Fruit fly (Drosophila melanogaster): ENCODE data around the gene amon.

Gene amon

DNA sequence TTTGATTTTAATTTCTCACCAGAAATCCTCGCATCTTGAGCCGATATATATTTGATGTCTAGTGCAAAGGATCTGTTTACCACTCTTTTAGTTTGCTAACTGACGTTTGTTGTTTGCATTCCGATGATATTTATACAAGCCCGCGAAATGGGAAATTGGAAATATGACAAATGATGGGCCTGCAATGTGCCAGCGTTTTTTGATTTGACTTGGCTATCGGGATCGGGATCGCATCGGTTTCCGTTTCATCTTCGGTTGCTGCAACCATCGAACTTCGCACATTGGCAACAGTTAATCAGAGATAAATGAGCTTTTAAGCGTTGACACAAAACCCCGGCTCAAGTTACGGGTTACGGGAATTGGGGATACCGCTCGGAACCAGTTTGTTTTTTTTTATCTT, 20.5 kb downstream of the amon start, which contains the start of gene TwdlQ:
TwdlQ (minus strand) TSS at position 101 of the 400 bp plus-strand sequence.
- TF ChIP-seq CG8478 (optimal IDR thresholded peaks at IDR 0.05) (no peak), pan (optimal IDR thresholded peaks at IDR 0.05) (no peak), usp (GFP tag; optimal IDR thresholded peaks at IDR 0.05) (no peak), psq (optimal IDR thresholded peaks at IDR 0.05) (no peak), EcR (GFP tag; optimal IDR thresholded peaks at IDR 0.05) (no peak), Dll (optimal IDR thresholded peaks at IDR 0.05) (no peak)

DNA sequence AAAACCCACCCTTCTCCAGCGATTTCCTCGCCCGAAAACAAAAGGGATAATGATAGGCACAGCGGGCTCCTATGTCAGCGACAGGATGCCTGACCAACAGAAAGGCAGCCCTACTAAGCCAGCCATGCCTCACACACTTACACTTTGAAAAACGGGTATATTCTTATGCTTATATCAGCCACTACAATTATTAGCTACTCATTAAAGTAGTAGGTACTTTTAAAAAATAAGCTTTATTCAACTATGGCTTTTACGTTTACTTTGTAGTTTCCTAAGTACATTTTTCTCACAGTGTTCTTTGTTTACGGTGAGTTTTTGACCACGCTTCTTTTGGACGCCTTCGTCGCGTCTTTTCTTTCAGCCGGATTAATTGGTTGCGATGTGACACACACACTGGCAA, 23.8 kb downstream of the amon start:
- TF ChIP-seq Dll (optimal IDR thresholded peaks at IDR 0.05) = no peak

DNA sequence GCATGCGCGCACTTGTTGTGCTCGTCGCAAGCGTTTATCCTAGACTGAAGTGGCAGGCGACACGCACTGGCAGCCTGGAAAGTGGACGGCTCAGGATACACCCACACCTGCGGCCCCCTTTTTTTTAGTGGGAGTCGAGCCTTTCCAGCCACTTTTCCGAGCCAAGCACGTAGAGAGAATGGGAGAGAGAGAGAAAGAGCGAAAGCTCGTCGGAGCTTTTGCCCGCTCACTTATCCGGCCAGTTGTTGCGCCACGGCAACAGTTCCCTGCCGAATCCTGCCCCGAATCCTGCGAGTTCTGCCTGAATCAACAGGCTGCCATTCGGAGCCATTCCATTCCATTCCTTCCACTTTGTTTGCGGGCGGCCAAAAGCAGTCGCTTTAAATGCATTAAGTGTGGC, 32.0 kb downstream of the amon start, which contains the start of gene beat-VII:
beat-VII (minus strand) TSS at position 20 of the 400 bp plus-strand sequence.
- TF ChIP-seq EcR (GFP tag; optimal IDR thresholded peaks at IDR 0.05) (no peak), pan (optimal IDR thresholded peaks at IDR 0.05) (no peak), CG8478 (optimal IDR thresholded peaks at IDR 0.05) (no peak), Dll (optimal IDR thresholded peaks at IDR 0.05) (no peak), psq (optimal IDR thresholded peaks at IDR 0.05) (no peak), usp (GFP tag; optimal IDR thresholded peaks at IDR 0.05) (no peak)

DNA sequence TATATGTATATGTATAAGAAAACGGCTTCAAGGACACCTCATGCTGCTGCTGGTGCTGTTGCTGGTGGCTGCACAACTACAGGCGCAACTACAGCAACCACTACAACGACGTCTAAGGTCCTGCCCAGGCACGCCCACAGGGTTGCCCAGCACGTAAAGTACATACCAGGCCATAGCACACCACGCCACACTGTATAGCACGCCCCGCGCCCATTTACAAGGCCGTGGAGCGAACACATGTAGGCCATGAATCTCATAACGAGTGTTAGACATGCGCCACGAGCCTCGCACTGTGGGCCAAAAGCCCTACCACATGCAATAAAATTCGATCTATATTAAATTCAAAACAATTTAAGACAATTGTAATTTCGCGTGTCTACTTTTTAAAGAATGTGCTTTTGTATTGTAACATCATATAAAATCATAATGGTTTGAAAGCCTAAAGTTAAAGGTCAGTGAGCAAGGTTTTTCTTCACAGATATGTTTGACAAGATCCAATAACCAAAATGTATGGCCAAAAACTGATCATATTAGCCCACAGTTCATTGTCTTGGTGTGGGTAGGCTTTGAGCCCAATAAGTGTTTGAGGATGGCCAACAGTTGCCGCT, 42.3 kb downstream of the amon start:
- no peak for TF ChIP-seq pan (optimal IDR thresholded peaks at IDR 0.05)
- no peak for TF ChIP-seq usp (GFP tag; optimal IDR thresholded peaks at IDR 0.05)
- no peak for TF ChIP-seq EcR (GFP tag; optimal IDR thresholded peaks at IDR 0.05)
- TF ChIP-seq CG8478 (optimal IDR thresholded peaks at IDR 0.05) = no peak
- TF ChIP-seq psq (optimal IDR thresholded peaks at IDR 0.05) = no peak
- no peak for TF ChIP-seq Dll (optimal IDR thresholded peaks at IDR 0.05)

DNA sequence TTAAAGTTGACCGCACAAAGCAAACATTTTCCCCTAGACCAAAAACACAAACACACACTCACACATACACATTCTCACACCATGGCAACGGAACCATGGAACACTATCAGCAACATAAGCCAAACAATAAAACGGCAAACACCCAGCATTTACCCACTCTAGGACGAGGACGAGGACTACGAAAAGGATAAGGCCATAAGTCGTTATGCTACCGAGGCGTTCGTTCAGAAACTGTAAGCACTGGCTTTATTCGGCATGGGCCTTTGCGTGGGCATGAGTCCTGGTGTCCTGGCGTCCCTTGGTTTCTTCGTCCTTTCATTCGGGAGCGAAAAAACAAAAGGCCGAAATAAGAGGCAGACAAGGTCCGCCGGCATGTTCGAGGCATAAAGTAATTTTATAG, 43.7 kb downstream of the amon start:
- TF ChIP-seq psq (optimal IDR thresholded peaks at IDR 0.05) (no peak), pan (optimal IDR thresholded peaks at IDR 0.05) (no peak), EcR (GFP tag; optimal IDR thresholded peaks at IDR 0.05) (no peak), usp (GFP tag; optimal IDR thresholded peaks at IDR 0.05) (no peak), Dll (optimal IDR thresholded peaks at IDR 0.05) (no peak), CG8478 (optimal IDR thresholded peaks at IDR 0.05) (no peak)

DNA sequence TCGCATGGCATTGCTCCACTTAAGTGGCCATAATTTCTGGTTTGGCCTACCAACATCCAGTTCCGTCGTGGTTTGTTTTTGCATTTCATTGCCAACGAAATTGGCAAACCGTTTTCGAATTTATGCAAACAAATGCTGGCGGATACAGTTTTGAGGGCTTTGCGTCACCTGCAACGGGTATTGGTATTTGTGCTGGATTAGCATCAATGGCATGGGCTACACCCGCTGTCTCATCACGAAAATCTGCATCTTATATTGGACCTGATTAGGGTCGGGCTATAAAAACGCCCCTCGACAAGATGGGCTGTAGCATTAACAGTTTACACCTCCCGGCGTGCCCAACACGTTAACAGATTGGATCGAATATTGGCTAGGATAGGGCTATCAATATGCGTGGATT, 57.8 kb downstream of the amon start, which contains the start of gene Tb:
Tb (plus strand) TSS at position 301 of the 400 bp plus-strand sequence.
- TF ChIP-seq psq (optimal IDR thresholded peaks at IDR 0.05) (no peak), CG8478 (optimal IDR thresholded peaks at IDR 0.05) (no peak), Dll (optimal IDR thresholded peaks at IDR 0.05) (no peak), pan (optimal IDR thresholded peaks at IDR 0.05) (no peak), usp (GFP tag; optimal IDR thresholded peaks at IDR 0.05) (no peak), EcR (GFP tag; optimal IDR thresholded peaks at IDR 0.05) (no peak)

DNA sequence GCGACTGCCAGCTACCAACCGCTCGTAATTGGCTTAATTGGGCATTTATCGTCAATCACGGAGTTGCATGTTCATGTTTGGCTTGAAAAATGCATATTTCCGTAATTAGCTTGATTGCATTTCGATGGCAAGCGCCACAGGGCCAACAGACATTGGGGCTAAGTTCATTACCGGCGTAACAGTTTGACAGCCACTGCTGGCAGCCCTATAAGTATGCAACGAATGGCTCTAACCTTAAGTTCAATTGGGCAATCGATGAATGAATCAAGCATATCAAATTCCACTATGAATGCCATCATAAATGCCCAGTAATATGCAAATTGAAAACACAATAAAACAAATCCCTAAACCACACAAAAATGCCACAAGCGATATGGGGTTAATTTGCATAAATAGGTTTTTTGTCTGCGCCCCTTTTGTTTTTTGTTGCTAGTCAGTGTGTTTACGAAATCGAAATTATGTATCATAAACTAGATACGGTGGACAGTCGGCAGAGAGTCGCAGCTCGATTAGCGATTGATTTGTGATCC, 58.5 kb downstream of the amon start:
- no peak for TF ChIP-seq psq (optimal IDR thresholded peaks at IDR 0.05)
- no peak for TF ChIP-seq Dll (optimal IDR thresholded peaks at IDR 0.05)
- no peak for TF ChIP-seq usp (GFP tag; optimal IDR thresholded peaks at IDR 0.05)
- no peak for TF ChIP-seq CG8478 (optimal IDR thresholded peaks at IDR 0.05)
- TF ChIP-seq pan (optimal IDR thresholded peaks at IDR 0.05) = no peak
- TF ChIP-seq EcR (GFP tag; optimal IDR thresholded peaks at IDR 0.05) = no peak

DNA sequence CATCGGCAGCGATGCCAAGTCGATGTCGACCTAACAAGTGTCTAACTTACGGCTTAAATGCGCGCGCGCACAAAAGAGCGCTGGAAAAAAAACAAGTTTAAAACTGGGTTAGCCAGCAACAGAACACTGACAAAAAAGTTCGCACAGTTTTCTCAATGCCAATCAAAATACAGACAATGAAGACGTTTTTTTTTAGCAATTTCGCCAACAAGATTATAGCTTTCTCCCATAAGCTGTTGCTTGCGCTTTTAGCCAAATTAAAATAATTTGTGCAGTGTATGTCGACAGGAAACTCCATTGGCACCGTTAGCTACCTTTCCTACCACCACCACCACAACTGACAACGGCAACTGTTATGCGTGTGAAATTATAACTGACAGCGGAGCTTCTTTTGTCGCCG, 59.4 kb downstream of the amon start:
- TF ChIP-seq CG8478 (optimal IDR thresholded peaks at IDR 0.05) (no peak), Dll (optimal IDR thresholded peaks at IDR 0.05) (no peak), pan (optimal IDR thresholded peaks at IDR 0.05) (no peak), usp (GFP tag; optimal IDR thresholded peaks at IDR 0.05) (no peak), psq (optimal IDR thresholded peaks at IDR 0.05) (no peak), EcR (GFP tag; optimal IDR thresholded peaks at IDR 0.05) (no peak)
